Worm (Caenorhabditis elegans): ENCODE results near the gene C35A5.8.

DNA sequence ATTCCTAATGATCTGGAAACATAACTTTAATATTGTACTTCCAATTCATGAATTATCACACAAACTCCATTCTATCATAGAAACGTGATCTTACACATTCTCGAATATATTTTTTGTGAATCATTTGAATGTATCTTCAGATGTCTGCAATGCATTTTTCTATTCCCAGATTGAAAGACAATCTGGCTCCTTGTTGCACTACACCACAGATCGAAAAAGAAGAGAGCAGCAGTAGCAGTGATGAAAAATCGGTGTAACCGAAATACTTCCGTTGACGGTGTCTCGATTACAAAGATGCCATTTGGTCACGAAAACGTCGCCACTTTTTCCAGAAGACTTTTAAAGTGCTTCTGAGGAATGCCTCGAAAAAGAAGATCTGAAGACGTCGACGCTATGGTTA is 14.3 kb upstream of the C35A5.8 start, which contains the start of gene degt-1:
- TF ChIP-seq him-1 (tag; optimal IDR thresholded peaks at IDR 0.05) (no peak), W03F9.2 (tag; optimal IDR thresholded peaks at IDR 0.05) (no peak)
